Fruit fly (Drosophila melanogaster): ENCODE measurements around the gene mge.

mge gene

DNA sequence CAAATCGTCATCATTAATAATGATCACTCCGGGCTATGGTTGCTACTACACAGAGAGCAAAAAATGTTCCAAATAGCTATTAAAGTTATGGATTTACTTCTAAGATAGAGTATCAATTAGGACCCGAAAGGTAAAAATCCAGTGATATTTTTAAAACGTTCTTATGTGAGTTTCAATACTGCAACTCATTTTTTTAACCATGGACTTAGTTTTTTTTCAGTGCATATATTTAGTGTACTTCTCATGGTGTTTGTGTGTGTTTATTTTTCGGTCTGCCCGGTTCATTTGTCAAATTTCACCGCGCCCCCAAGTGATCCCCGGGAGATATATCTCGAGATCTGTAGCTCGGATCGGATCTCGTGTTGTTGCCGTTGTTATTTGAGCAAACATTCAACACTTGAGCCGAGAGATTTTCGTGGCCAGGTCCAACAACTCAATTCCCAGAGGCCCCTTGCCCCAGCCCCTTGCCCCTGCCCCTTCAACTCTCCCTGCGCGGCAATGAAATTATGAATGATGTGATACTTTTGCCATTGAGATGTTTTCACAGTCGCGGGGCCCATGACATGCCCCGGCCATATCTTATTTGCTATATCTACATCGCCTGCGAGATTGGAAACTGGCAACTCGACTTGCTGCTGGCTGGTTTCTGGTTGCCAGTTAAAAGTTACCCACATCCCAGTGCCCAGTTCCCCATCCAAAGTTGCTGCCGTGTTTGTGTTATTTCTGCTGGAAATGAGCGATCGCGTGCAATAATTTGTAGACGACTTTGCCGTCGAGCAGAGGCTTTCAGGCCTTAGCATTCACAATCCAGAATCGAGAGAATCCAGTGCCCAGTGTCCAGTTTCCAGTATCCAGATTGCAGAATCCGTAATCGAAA lies 47.0 kb downstream of the mge start (continued):
- no peak for TF ChIP-seq Hand (GFP tag; optimal IDR thresholded peaks at IDR 0.05)
- TF ChIP-seq CG2889 (GFP tag; IDR thresholded peaks at IDR 0.05): no peak
- no peak for TF ChIP-seq CG17186 (GFP tag; optimal IDR thresholded peaks at IDR 0.05)
- TF ChIP-seq CoRest (tag; optimal IDR thresholded peaks at IDR 0.05): peak; percentile 72
- no peak for TF ChIP-seq Jarid2 (GFP tag; optimal IDR thresholded peaks at IDR 0.05)
- no peak for TF ChIP-seq MBD-R2 (GFP tag; IDR thresholded peaks at IDR 0.05)
- peak; percentile 59 for TF ChIP-seq onecut (GFP tag; IDR thresholded peaks at IDR 0.05)
- TF ChIP-seq CG12391 (tag; optimal IDR thresholded peaks at IDR 0.05): peak; percentile 85
- TF ChIP-seq kni (GFP tag; optimal IDR thresholded peaks at IDR 0.05): peak; percentile 66
- TF ChIP-seq vnd (GFP tag; IDR thresholded peaks at IDR 0.05; ENCODE audit: partially characterized antibody): no peak
- TF ChIP-seq fd102C (GFP tag; optimal IDR thresholded peaks at IDR 0.05): no peak
- TF ChIP-seq gcm2 (GFP tag; optimal IDR thresholded peaks at IDR 0.05): peak; percentile 22
- peak; percentile 26 for TF ChIP-seq Abd-B (GFP tag; optimal IDR thresholded peaks at IDR 0.05)
- peak; percentile 46 for TF ChIP-seq CG9437 (GFP tag; optimal IDR thresholded peaks at IDR 0.05)
- TF ChIP-seq btn (GFP tag; optimal IDR thresholded peaks at IDR 0.05): peak; percentile 65
- no peak for TF ChIP-seq ash1 (GFP tag; optimal IDR thresholded peaks at IDR 0.05)
- no peak for TF ChIP-seq schlank (tag; optimal IDR thresholded peaks at IDR 0.05)
- no peak for TF ChIP-seq Gug (GFP tag; IDR thresholded peaks at IDR 0.05)
- no peak for TF ChIP-seq CG17912 (GFP tag; optimal IDR thresholded peaks at IDR 0.05)
- TF ChIP-seq Elba2 (GFP tag; optimal IDR thresholded peaks at IDR 0.05): no peak
- TF ChIP-seq CG10366 (GFP tag; IDR thresholded peaks at IDR 0.05): peak; percentile 43; the same call in 1 of the 2 replicates
- TF ChIP-seq CG13775 (GFP tag; optimal IDR thresholded peaks at IDR 0.05): peak; percentile 65
- no peak for TF ChIP-seq NFAT (GFP tag; IDR thresholded peaks at IDR 0.05)
- no peak for TF ChIP-seq Mrtf (GFP tag; IDR thresholded peaks at IDR 0.05)
- TF ChIP-seq gcm (GFP tag; optimal IDR thresholded peaks at IDR 0.05): peak; percentile 61
- no peak for TF ChIP-seq CG32772 (GFP tag; IDR thresholded peaks at IDR 0.05)
- TF ChIP-seq Lhr (GFP tag; optimal IDR thresholded peaks at IDR 0.05): peak; percentile 55
- TF ChIP-seq CG10321 (GFP tag; IDR thresholded peaks at IDR 0.05): no peak
- no peak for TF ChIP-seq CG3163 (GFP tag; optimal IDR thresholded peaks at IDR 0.05)
- peak; percentile 86 for TF ChIP-seq Xrp1 (GFP tag; IDR thresholded peaks at IDR 0.05)
- TF ChIP-seq B-H1 (GFP tag; IDR thresholded peaks at IDR 0.05): no peak; the same call in 2 of the 3 replicates
- no peak for TF ChIP-seq CG7372 (GFP tag; IDR thresholded peaks at IDR 0.05)
- peak; percentile 69 for TF ChIP-seq trem (tag; optimal IDR thresholded peaks at IDR 0.05)
- TF ChIP-seq HmgD (GFP tag; optimal IDR thresholded peaks at IDR 0.05): no peak
- TF ChIP-seq CG3065 (GFP tag; optimal IDR thresholded peaks at IDR 0.05): peak; percentile 32
- no peak for TF ChIP-seq CG2199 (GFP tag; IDR thresholded peaks at IDR 0.05)
- TF ChIP-seq pros (GFP tag; optimal IDR thresholded peaks at IDR 0.05): no peak
- no peak for TF ChIP-seq ab (GFP tag; optimal IDR thresholded peaks at IDR 0.05)
- TF ChIP-seq Pdp1 (GFP tag; optimal IDR thresholded peaks at IDR 0.05): peak in 1 of 2 experiments; percentile 75
- peak; percentile 81 for TF ChIP-seq grn (GFP tag; optimal IDR thresholded peaks at IDR 0.05)
- TF ChIP-seq Dfd (GFP tag; optimal IDR thresholded peaks at IDR 0.05): no peak
- no peak for TF ChIP-seq CG2129 (GFP tag; IDR thresholded peaks at IDR 0.05; ENCODE audit: partially characterized antibody)
- TF ChIP-seq CG6813 (GFP tag; optimal IDR thresholded peaks at IDR 0.05): peak; percentile 63
- TF ChIP-seq CG6175 (GFP tag; IDR thresholded peaks at IDR 0.05): peak; percentile 42; the same call in 1 of the 3 replicates
- peak; percentile 15 for TF ChIP-seq caup (GFP tag; optimal IDR thresholded peaks at IDR 0.05; ENCODE audit: severe bottlenecking)
- TF ChIP-seq croc (GFP tag; conservative IDR thresholded peaks at IDR 0.05): peak; percentile 69
- peak; percentile 14 for TF ChIP-seq CG7271 (tag; optimal IDR thresholded peaks at IDR 0.05)
- TF ChIP-seq CG2712 (tag; optimal IDR thresholded peaks at IDR 0.05): peak; percentile 84
- no peak for TF ChIP-seq jumu (GFP tag; optimal IDR thresholded peaks at IDR 0.05)

Measured in whole organism, embryonic.